Fruit fly (Drosophila melanogaster) whole organism, embryonic: ENCODE measurements around the gene CG43293.

Source experiments
- Adf1 ChIP-seq: fragments of 200-800 bp; sonication (Bioruptor generic); IDR thresholded peaks from 2 replicates; pipeline ENCODE4 v1.3.6; 2022; ENCODE audit warnings: missing biosample characterization, missing genetic modification characterization
- CG10147 ChIP-seq: fragments of 200-800 bp; sonication (Bioruptor generic); optimal IDR thresholded peaks from 2 replicates; lab custom pipeline; 2019; ENCODE audit warnings: missing biosample characterization, mild to moderate bottlenecking, missing genetic modification characterization, moderate library complexity
- CG10274 ChIP-seq: fragments of 200-800 bp; sonication (Bioruptor generic); optimal IDR thresholded peaks from 3 replicates; lab custom pipeline; 2017; ENCODE audit warnings: missing biosample characterization, mild to moderate bottlenecking, missing genetic modification characterization
- CG10431 ChIP-seq: fragments of 200-800 bp; sonication (Bioruptor generic); optimal IDR thresholded peaks from 3 replicates; lab custom pipeline; 2018; ENCODE audit warnings: missing biosample characterization, mild to moderate bottlenecking, missing genetic modification characterization
- CG10654 ChIP-seq: fragments of 200-800 bp; sonication (Bioruptor generic); optimal IDR thresholded peaks from 2 replicates; lab custom pipeline; 2016; ENCODE audit warnings: missing biosample characterization, missing genetic modification characterization
- CG11723 ChIP-seq: fragments of 200-800 bp; sonication (Bioruptor generic); optimal IDR thresholded peaks from 2 replicates; lab custom pipeline; 2017; ENCODE audit warnings: missing biosample characterization, mild to moderate bottlenecking, missing genetic modification characterization
- CG12071 ChIP-seq: fragments of 200-800 bp; sonication (Bioruptor generic); optimal IDR thresholded peaks from 3 replicates; lab custom pipeline; 2018; ENCODE audit warnings: missing biosample characterization, mild to moderate bottlenecking, missing genetic modification characterization
- CG12769 ChIP-seq: fragments of 200-800 bp; sonication (Bioruptor generic); optimal IDR thresholded peaks from 2 replicates; lab custom pipeline; 2019; ENCODE audit warnings: missing biosample characterization, mild to moderate bottlenecking, missing genetic modification characterization, moderate library complexity
- CG1603 ChIP-seq: fragments of 200-800 bp; sonication (Bioruptor generic); optimal IDR thresholded peaks from 2 replicates; lab custom pipeline; 2019; ENCODE audit warnings: missing biosample characterization, mild to moderate bottlenecking, missing genetic modification characterization, moderate library complexity
- CG16779 ChIP-seq: fragments of 200-800 bp; sonication (Bioruptor generic); IDR thresholded peaks from 2 replicates; pipeline ENCODE4 v1.3.6; 2022; ENCODE audit warnings: missing biosample characterization, missing genetic modification characterization
- CG17359 ChIP-seq: fragments of 200-800 bp; sonication (Bioruptor generic); optimal IDR thresholded peaks from 3 replicates; lab custom pipeline; 2018; ENCODE audit warnings: missing biosample characterization, mild to moderate bottlenecking, missing genetic modification characterization, moderate library complexity
- CG18764 ChIP-seq: fragments of 200-800 bp; sonication (Bioruptor generic); optimal IDR thresholded peaks from 3 replicates; lab custom pipeline; 2016; ENCODE audit warnings: missing biosample characterization, missing genetic modification characterization
- CG30431 ChIP-seq: fragments of 200-800 bp; sonication (Bioruptor generic); optimal IDR thresholded peaks from 2 replicates; lab custom pipeline; 2017; ENCODE audit warnings: missing biosample characterization, missing genetic modification characterization
- CG32767 ChIP-seq: fragments of 200-800 bp; sonication (Bioruptor generic); IDR thresholded peaks from 2 replicates; pipeline ENCODE4 v1.3.6; 2022; ENCODE audit warnings: missing biosample characterization, missing genetic modification characterization
- CG5180 ChIP-seq: fragments of 200-800 bp; sonication (Bioruptor generic); optimal IDR thresholded peaks from 3 replicates; lab custom pipeline; 2017; ENCODE audit warnings: missing biosample characterization, missing genetic modification characterization, mild to moderate bottlenecking, moderate library complexity, missing genetic modification reagents
- CG8944 ChIP-seq: fragments of 200-800 bp; sonication (Bioruptor generic); optimal IDR thresholded peaks from 3 replicates; lab custom pipeline; 2016; ENCODE audit warnings: missing biosample characterization, missing genetic modification characterization
- Drgx ChIP-seq: fragments of 200-800 bp; sonication (Bioruptor generic); IDR thresholded peaks from 2 replicates; pipeline ENCODE4 v1.3.6; 2022; ENCODE audit warnings: missing biosample characterization, missing genetic modification characterization
- Fer1 ChIP-seq: fragments of 200-800 bp; sonication (Bioruptor generic); optimal IDR thresholded peaks from 2 replicates; lab custom pipeline; 2017; ENCODE audit warnings: missing biosample characterization, mild to moderate bottlenecking, missing genetic modification characterization
- Fer3 ChIP-seq: fragments of 200-800 bp; sonication (Bioruptor generic); optimal IDR thresholded peaks from 2 replicates; lab custom pipeline; 2018; ENCODE audit warnings: missing biosample characterization, mild to moderate bottlenecking, missing genetic modification characterization, moderate library complexity
- Hmr ChIP-seq: fragments of 200-800 bp; sonication (Bioruptor generic); optimal IDR thresholded peaks from 3 replicates; lab custom pipeline; 2017; ENCODE audit warnings: mild to moderate bottlenecking, missing biosample characterization, missing genetic modification reagents, missing genetic modification characterization
- Hmx ChIP-seq: fragments of 200-800 bp; sonication (Bioruptor generic); optimal IDR thresholded peaks from 2 replicates; lab custom pipeline; 2016; ENCODE audit warnings: missing biosample characterization, missing genetic modification characterization
- Hr39 ChIP-seq: fragments of >200 bp; optimal IDR thresholded peaks from 2 replicates; lab custom pipeline; 2017
- MESR4 ChIP-seq: fragments of 200-800 bp; sonication (Bioruptor generic); optimal IDR thresholded peaks from 2 replicates; lab custom pipeline; 2018; ENCODE audit warnings: missing biosample characterization, mild to moderate bottlenecking, missing genetic modification characterization, moderate library complexity
- Nf-YB ChIP-seq: fragments of 200-800 bp; sonication (Bioruptor generic); optimal IDR thresholded peaks from 3 replicates; lab custom pipeline; 2019; ENCODE audit warnings: missing biosample characterization, mild to moderate bottlenecking, missing genetic modification characterization, moderate library complexity
- Pdp1 ChIP-seq, 2 experiments: fragments of 200-800 bp; sonication (Bioruptor generic); optimal IDR thresholded peaks; 3 replicates each; lab custom pipeline; 2016; ENCODE audit warnings: missing biosample characterization in 2 of 2, missing genetic modification characterization in 2 of 2, mild to moderate bottlenecking in 1 of 2, moderate library complexity in 1 of 2
- Sox102F ChIP-seq: fragments of 200-800 bp; sonication (Bioruptor generic); optimal IDR thresholded peaks from 2 replicates; lab custom pipeline; 2018; ENCODE audit warnings: missing biosample characterization, mild to moderate bottlenecking, missing genetic modification characterization, moderate library complexity
- Sry-δ ChIP-seq: fragments of 200-800 bp; sonication (Bioruptor generic); optimal IDR thresholded peaks from 2 replicates; lab custom pipeline; 2016; ENCODE audit warnings: missing biosample characterization, missing genetic modification characterization
- Trl ChIP-seq, 3 experiments: fragments of >200 bp in 2 of 3; fragments of 200-800 bp in 1 of 3; sonication (Bioruptor generic) in 1 of 3; optimal IDR thresholded peaks; 2 replicates in 1 of 3; 3 replicates in 2 of 3; lab custom pipeline; 2016 to 2017; ENCODE audit warnings: missing biosample characterization in 1 of 3, missing genetic modification characterization in 1 of 3
- YL-1 ChIP-seq: fragments of 200-800 bp; sonication (Bioruptor generic); optimal IDR thresholded peaks from 3 replicates; lab custom pipeline; 2017; ENCODE audit warnings: missing biosample characterization, mild to moderate bottlenecking, missing genetic modification characterization
- amos ChIP-seq: fragments of 200-800 bp; sonication (Bioruptor generic); IDR thresholded peaks from 2 replicates; pipeline ENCODE4 v1.3.6; 2022; ENCODE audit warnings: missing biosample characterization, missing genetic modification characterization; ENCODE audit not compliant: partially characterized antibody
- ato ChIP-seq: fragments of 200-800 bp; sonication (Bioruptor generic); IDR thresholded peaks from 2 replicates; pipeline ENCODE4 v1.3.6; 2022; ENCODE audit warnings: missing biosample characterization, missing genetic modification characterization; ENCODE audit not compliant: partially characterized antibody
- btn ChIP-seq: fragments of 200-800 bp; sonication (Bioruptor generic); optimal IDR thresholded peaks from 2 replicates; lab custom pipeline; 2016; ENCODE audit warnings: missing biosample characterization, missing genetic modification characterization
- crol ChIP-seq: fragments of 200-800 bp; sonication (Bioruptor generic); IDR thresholded peaks from 2 replicates; pipeline ENCODE4 v1.3.6; 2022; ENCODE audit warnings: missing biosample characterization, missing genetic modification characterization
- crp ChIP-seq, 2 experiments: fragments of 200-800 bp; sonication (Bioruptor generic); optimal IDR thresholded peaks; 2 replicates in 1 of 2; 3 replicates in 1 of 2; lab custom pipeline; 2017; ENCODE audit warnings: missing biosample characterization in 2 of 2, missing genetic modification characterization in 2 of 2, mild to moderate bottlenecking in 1 of 2, moderate library complexity in 1 of 2
- ems ChIP-seq: fragments of 200-800 bp; sonication (Bioruptor generic); optimal IDR thresholded peaks from 3 replicates; lab custom pipeline; 2016; ENCODE audit warnings: missing biosample characterization, missing genetic modification characterization
- ftz-f1 ChIP-seq: fragments of 200-800 bp; sonication (Bioruptor generic); optimal IDR thresholded peaks from 2 replicates; lab custom pipeline; 2016; ENCODE audit warnings: missing biosample characterization, missing genetic modification characterization
- lab ChIP-seq: fragments of 200-800 bp; sonication (Bioruptor generic); optimal IDR thresholded peaks from 3 replicates; lab custom pipeline; 2017; ENCODE audit warnings: missing biosample characterization, missing genetic modification characterization, mild to moderate bottlenecking, moderate library complexity, missing genetic modification reagents
- lilli ChIP-seq: fragments of 200-800 bp; sonication (Bioruptor generic); optimal IDR thresholded peaks from 3 replicates; lab custom pipeline; 2016; ENCODE audit warnings: missing biosample characterization, missing genetic modification characterization
- lola ChIP-seq, 3 experiments: fragments of >200 bp in 2 of 3; fragments of 200-800 bp in 1 of 3; sonication (Bioruptor generic) in 1 of 3; optimal IDR thresholded peaks; 2 replicates each; lab custom pipeline; 2017 to 2019; ENCODE audit warnings: missing biosample characterization in 3 of 3, missing genetic modification characterization in 3 of 3, mild to moderate bottlenecking in 1 of 3, moderate library complexity in 1 of 3
- luna ChIP-seq: fragments of 200-800 bp; sonication (Bioruptor generic); optimal IDR thresholded peaks from 2 replicates; lab custom pipeline; 2016; ENCODE audit warnings: missing biosample characterization, missing genetic modification characterization
- mam ChIP-seq: fragments of 200-800 bp; sonication (Bioruptor generic); optimal IDR thresholded peaks from 3 replicates; lab custom pipeline; 2016; ENCODE audit warnings: missing biosample characterization, missing genetic modification characterization
- nerfin-1 ChIP-seq: fragments of 200-800 bp; sonication (Bioruptor generic); optimal IDR thresholded peaks from 3 replicates; lab custom pipeline; 2019; ENCODE audit warnings: missing biosample characterization, mild to moderate bottlenecking, missing genetic modification characterization, moderate library complexity
- nmo ChIP-seq: fragments of 200-800 bp; sonication (Bioruptor generic); optimal IDR thresholded peaks from 2 replicates; lab custom pipeline; 2018; ENCODE audit warnings: missing biosample characterization, mild to moderate bottlenecking, missing genetic modification characterization, moderate library complexity
- pb ChIP-seq: fragments of 200-800 bp; sonication (Bioruptor generic); optimal IDR thresholded peaks from 3 replicates; lab custom pipeline; 2016; ENCODE audit warnings: missing biosample characterization, missing genetic modification characterization
- row ChIP-seq: fragments of 200-800 bp; sonication (Bioruptor generic); IDR thresholded peaks from 3 replicates; pipeline ENCODE4 v1.3.6; 2022; ENCODE audit warnings: missing biosample characterization, missing genetic modification characterization
- stc ChIP-seq: fragments of 200-800 bp; sonication (Bioruptor generic); IDR thresholded peaks from 2 replicates; pipeline ENCODE4 v1.3.6; 2022; ENCODE audit warnings: missing biosample characterization, missing genetic modification characterization
- sug ChIP-seq: fragments of 200-800 bp; optimal IDR thresholded peaks from 2 replicates; lab custom pipeline; 2019; ENCODE audit warnings: missing biosample characterization, mild to moderate bottlenecking, missing genetic modification characterization, moderate library complexity
- vnd ChIP-seq: fragments of 200-800 bp; sonication (Bioruptor generic); IDR thresholded peaks from 3 replicates; pipeline ENCODE4 v1.3.6; 2022; ENCODE audit warnings: missing biosample characterization, missing genetic modification characterization; ENCODE audit not compliant: partially characterized antibody
- z ChIP-seq: fragments of 200-800 bp; sonication (Bioruptor generic); IDR thresholded peaks from 3 replicates; pipeline ENCODE4 v1.3.6; 2022; ENCODE audit warnings: missing biosample characterization, missing genetic modification characterization
- zfh1 ChIP-seq: fragments of 200-800 bp; sonication (Bioruptor generic); IDR thresholded peaks from 3 replicates; pipeline ENCODE4 v1.3.6; 2022; ENCODE audit warnings: missing biosample characterization, missing genetic modification characterization

The CG43293 gene

DNA sequence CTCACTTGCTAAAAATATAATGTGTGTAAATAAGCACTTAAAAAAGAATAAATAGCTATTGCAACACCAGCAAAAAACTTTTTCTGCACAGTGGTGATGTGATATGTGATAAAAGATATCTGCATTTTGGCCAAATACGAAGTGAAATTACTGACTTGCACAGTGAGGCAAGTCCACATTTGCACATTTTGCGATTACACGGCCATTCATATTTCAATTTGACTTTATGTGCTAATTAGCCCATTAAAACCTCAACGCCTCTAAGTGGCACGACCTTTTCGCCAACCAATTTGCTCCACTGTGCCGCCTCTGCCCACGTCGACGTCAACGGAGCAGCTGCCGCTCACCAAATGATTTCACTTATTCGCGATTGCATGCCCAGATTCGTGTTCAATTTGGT is 35.2 kb downstream of the CG43293 start, which contains the start of gene CG33946 (continued):
- TF ChIP-seq Sox102F (GFP tag; lab: Kevin White, UChicago) = peak; percentile 20
- TF ChIP-seq vnd = 0 out of 3 replicates have a peak, but pooled peaks have one; percentile 18
- peak; percentile 13 for TF ChIP-seq lilli (GFP tag; lab: Kevin White, UChicago)
- TF ChIP-seq Sry-δ (GFP tag; lab: Kevin White, UChicago) = no peak
- TF ChIP-seq MESR4 (GFP tag; lab: Kevin White, UChicago) = no peak
- TF ChIP-seq nerfin-1 (tag; lab: Kevin White, UChicago) = no peak
- no peak for TF ChIP-seq z
- TF ChIP-seq CG16779 (GFP tag; lab: Robert Waterston, UW) = no peak
- no peak for TF ChIP-seq sug
- TF ChIP-seq CG11723 (GFP tag; lab: Kevin White, UChicago) = no peak
- no peak for TF ChIP-seq btn (GFP tag; lab: Kevin White, UChicago)
- peak; percentile 61 for TF ChIP-seq stc (GFP tag; lab: Robert Waterston, UW)
- TF ChIP-seq Hmx = no peak
- TF ChIP-seq Hmr (GFP tag; lab: Kevin White, UChicago) = no peak
- TF ChIP-seq nmo = no peak
- TF ChIP-seq ftz-f1 = no peak
- TF ChIP-seq crp (GFP tag; optimal IDR thresholded peaks at IDR 0.05; lab: Kevin White, UChicago) = no peak
- peak; percentile 5 for TF ChIP-seq mam (GFP tag; lab: Kevin White, UChicago)
- TF ChIP-seq CG30431 (GFP tag; lab: Kevin White, UChicago) = peak; percentile 35
- TF ChIP-seq CG10431 (GFP tag; lab: Kevin White, UChicago) = no peak
- TF ChIP-seq Fer1 = no peak
- TF ChIP-seq luna (GFP tag; lab: Kevin White, UChicago) = no peak
- TF ChIP-seq CG8944 (GFP tag; lab: Kevin White, UChicago) = peak; percentile 32
- TF ChIP-seq amos (GFP tag; lab: Robert Waterston, UW) = no peak
- no peak for TF ChIP-seq Hr39 (lab: Kevin White, UChicago)
- TF ChIP-seq CG1603 (tag; lab: Kevin White, UChicago) = peak; percentile 27
- no peak for TF ChIP-seq CG32767 (GFP tag; lab: Robert Waterston, UW)
- TF ChIP-seq Drgx (GFP tag; lab: Robert Waterston, UW) = peak; percentile 81
- TF ChIP-seq CG10654 (GFP tag; lab: Kevin White, UChicago) = peak; percentile 21
- TF ChIP-seq CG18764 (GFP tag; lab: Kevin White, UChicago) = no peak
- no peak for TF ChIP-seq Fer3
- TF ChIP-seq Pdp1 (GFP tag; optimal IDR thresholded peaks at IDR 0.05; lab: Kevin White, UChicago) = peak in 1 of 2 experiments; percentile 8
- no peak for TF ChIP-seq crol (GFP tag; lab: Robert Waterston, UW)
- TF ChIP-seq CG17359 (tag; lab: Kevin White, UChicago) = no peak
- no peak for TF ChIP-seq CG10147 (GFP tag; lab: Kevin White, UChicago)
- TF ChIP-seq zfh1 (GFP tag; lab: Robert Waterston, UW) = peak; percentile 64; the same call in 2 of the 3 replicates
- no peak for TF ChIP-seq ato (GFP tag; lab: Robert Waterston, UW)
- TF ChIP-seq CG12071 (GFP tag; lab: Kevin White, UChicago) = no peak
- peak; percentile 47 for TF ChIP-seq ems (GFP tag; lab: Kevin White, UChicago)
- TF ChIP-seq Nf-YB (GFP tag; lab: Kevin White, UChicago) = no peak
- TF ChIP-seq row (GFP tag; lab: Robert Waterston, UW) = peak; percentile 53
- TF ChIP-seq Adf1 = peak; percentile 16
- no peak for TF ChIP-seq CG5180 (GFP tag; lab: Kevin White, UChicago)
- no peak for TF ChIP-seq pb (GFP tag; lab: Kevin White, UChicago)
- TF ChIP-seq CG12769 (tag; lab: Kevin White, UChicago) = no peak
- peak in 1 of 3 experiments; percentile 13 for TF ChIP-seq lola (GFP tag; optimal IDR thresholded peaks at IDR 0.05; lab: Kevin White, UChicago)
- TF ChIP-seq Trl (optimal IDR thresholded peaks at IDR 0.05; lab: Kevin White, UChicago) = no peak
- no peak for TF ChIP-seq Trl (GFP tag; optimal IDR thresholded peaks at IDR 0.05; lab: Kevin White, UChicago)
- TF ChIP-seq lab (GFP tag; lab: Kevin White, UChicago) = no peak
- no peak for TF ChIP-seq YL-1 (GFP tag; lab: Kevin White, UChicago)
- TF ChIP-seq CG10274 = no peak
